Fruit fly (Drosophila melanogaster) whole organism: ENCODE results near the gene CG16995.

Source experiments
- CG8478 ChIP-seq: fragments of >200 bp; optimal IDR thresholded peaks from 2 replicates; lab custom pipeline; 2018; ENCODE audit warnings: inconsistent platforms
- Dll ChIP-seq: fragments of >200 bp; optimal IDR thresholded peaks from 2 replicates; lab custom pipeline; 2017
- EcR ChIP-seq, 2 experiments: fragments of >200 bp; optimal IDR thresholded peaks; 2 replicates each; lab custom pipeline; 2017; ENCODE audit warnings: missing biosample characterization in 2 of 2, missing genetic modification characterization in 2 of 2, missing genetic modification reagents in 2 of 2
- pan ChIP-seq: fragments of >200 bp; optimal IDR thresholded peaks from 2 replicates; lab custom pipeline; 2017
- psq ChIP-seq: fragments of >200 bp; optimal IDR thresholded peaks from 2 replicates; lab custom pipeline; 2017
- usp ChIP-seq: fragments of >200 bp; optimal IDR thresholded peaks from 2 replicates; lab custom pipeline; 2017; ENCODE audit warnings: missing biosample characterization, missing genetic modification characterization, mixed read lengths

Gene CG16995

dm6 chr2L:2307648-2308047, at the start of gene CG16995:
TSS of gene CG16995 (plus strand) at chr2L:2307948.
- TF ChIP-seq psq (lab: Kevin White, UChicago) (no peak), CG8478 (lab: Kevin White, UChicago) (no peak), Dll (lab: Kevin White, UChicago) (no peak), EcR (GFP tag; optimal IDR thresholded peaks at IDR 0.05; lab: Kevin White, UChicago) (no peak)

dm6 chr2L:2263142-2263541, 44.6 kb upstream of the CG16995 start, which contains the start of gene CG4270:
TSS of gene CG4270 (plus strand) at chr2L:2263442.
- TF ChIP-seq pan (lab: Kevin White, UChicago) = no peak

- TF ChIP-seq CG8478 (lab: Kevin White, UChicago) = no peak
- no peak for TF ChIP-seq EcR (GFP tag; optimal IDR thresholded peaks at IDR 0.05; lab: Kevin White, UChicago)
Observed at dm6 chr2L:2265221-2265620, 42.5 kb upstream of the CG16995 start, which contains the start of gene CG34049. TSS of gene CG34049 (minus strand) at chr2L:2265321.

dm6 chr2L:2269040-2269439, 38.7 kb upstream of the CG16995 start, which contains the start of gene CG17242:
TSS of gene CG17242 (minus strand) at chr2L:2269140.
- TF ChIP-seq Dll (lab: Kevin White, UChicago) (no peak), psq (lab: Kevin White, UChicago) (no peak), pan (lab: Kevin White, UChicago) (no peak)

dm6 chr2L:2284863-2285262, 22.9 kb upstream of the CG16995 start, which contains the start of gene CG4271:
TSS of gene CG4271 (plus strand) at chr2L:2285163.
- TF ChIP-seq usp (GFP tag; lab: Kevin White, UChicago) (no peak), EcR (GFP tag; optimal IDR thresholded peaks at IDR 0.05; lab: Kevin White, UChicago) (no peak), CG8478 (lab: Kevin White, UChicago) (no peak), psq (lab: Kevin White, UChicago) (no peak), Dll (lab: Kevin White, UChicago) (no peak), pan (lab: Kevin White, UChicago) (no peak)

- no peak for TF ChIP-seq usp (GFP tag; lab: Kevin White, UChicago)
- TF ChIP-seq EcR (GFP tag; optimal IDR thresholded peaks at IDR 0.05; lab: Kevin White, UChicago) = no peak
- no peak for TF ChIP-seq Dll (lab: Kevin White, UChicago)
- no peak for TF ChIP-seq CG8478 (lab: Kevin White, UChicago)
- TF ChIP-seq pan (lab: Kevin White, UChicago) = no peak
- TF ChIP-seq psq (lab: Kevin White, UChicago) = no peak
Observed at dm6 chr2L:2286773-2287172, 21.0 kb upstream of the CG16995 start, which contains the start of gene CG31681. TSS of gene CG31681 (minus strand) at chr2L:2286873.

- no peak for TF ChIP-seq usp (GFP tag; lab: Kevin White, UChicago)
- TF ChIP-seq pan (lab: Kevin White, UChicago) = no peak
- no peak for TF ChIP-seq CG8478 (lab: Kevin White, UChicago)
- no peak for TF ChIP-seq EcR (GFP tag; optimal IDR thresholded peaks at IDR 0.05; lab: Kevin White, UChicago)
- no peak for TF ChIP-seq Dll (lab: Kevin White, UChicago)
Observed at dm6 chr2L:2287807-2288206, 19.9 kb upstream of the CG16995 start, which contains the start of gene CG42658. TSS of gene CG42658 (minus strand) at chr2L:2287907.

- TF ChIP-seq usp (GFP tag; lab: Kevin White, UChicago) (no peak), EcR (GFP tag; optimal IDR thresholded peaks at IDR 0.05; lab: Kevin White, UChicago) (no peak), CG8478 (lab: Kevin White, UChicago) (no peak), Dll (lab: Kevin White, UChicago) (no peak), pan (lab: Kevin White, UChicago) (no peak), psq (lab: Kevin White, UChicago) (no peak)
Observed at dm6 chr2L:2289316-2289715, 18.4 kb upstream of the CG16995 start, which contains the start of gene CG17237. TSS of gene CG17237 (minus strand) at chr2L:2289416.

- no peak for TF ChIP-seq Dll (lab: Kevin White, UChicago)
- no peak for TF ChIP-seq CG8478 (lab: Kevin White, UChicago)
- no peak for TF ChIP-seq usp (GFP tag; lab: Kevin White, UChicago)
- no peak for TF ChIP-seq EcR (GFP tag; optimal IDR thresholded peaks at IDR 0.05; lab: Kevin White, UChicago)
- TF ChIP-seq pan (lab: Kevin White, UChicago) = no peak
- no peak for TF ChIP-seq psq (lab: Kevin White, UChicago)
Observed at dm6 chr2L:2290638-2291037, 17.1 kb upstream of the CG16995 start, which contains the start of gene robl22E. TSS of gene robl22E (minus strand) at chr2L:2290738.

dm6 chr2L:2299803-2300202, 7.9 kb upstream of the CG16995 start, which contains the start of gene CG31949:
TSS of gene CG31949 (plus strand) at chr2L:2300103.
- TF ChIP-seq pan (lab: Kevin White, UChicago) (no peak), Dll (lab: Kevin White, UChicago) (no peak), CG8478 (lab: Kevin White, UChicago) (no peak), EcR (GFP tag; optimal IDR thresholded peaks at IDR 0.05; lab: Kevin White, UChicago) (no peak), usp (GFP tag; lab: Kevin White, UChicago) (no peak), psq (lab: Kevin White, UChicago) (no peak)

dm6 chr2L:2311449-2311848, 3.7 kb downstream of the CG16995 start, which contains the start of gene eys:
TSS of gene eys (plus strand) at chr2L:2311680.
- TF ChIP-seq usp (GFP tag; lab: Kevin White, UChicago) (no peak), pan (lab: Kevin White, UChicago) (no peak), Dll (lab: Kevin White, UChicago) (no peak), CG8478 (lab: Kevin White, UChicago) (no peak), EcR (GFP tag; optimal IDR thresholded peaks at IDR 0.05; lab: Kevin White, UChicago) (no peak), psq (lab: Kevin White, UChicago) (no peak)

- no peak for TF ChIP-seq EcR (GFP tag; optimal IDR thresholded peaks at IDR 0.05; lab: Kevin White, UChicago)
Observed at dm6 chr2L:2314165-2314564, 6.4 kb downstream of the CG16995 start.
